Worm (Caenorhabditis elegans) whole organism, young adult: ENCODE data around the gene Y42H9AR.4.

ENCODE experiments used
- B0035.1 ChIP-seq: sonication (generic microtip); optimal IDR thresholded peaks from 2 replicates; lab custom pipeline; 2016; ENCODE audit warnings: missing genetic modification characterization, mild to moderate bottlenecking, missing compliant biosample characterization, missing genotype, missing genetic modification reagents
- F39B2.1 ChIP-seq: fragments of 200-800 bp; sonication (Bioruptor generic); IDR thresholded peaks from 2 replicates; pipeline ENCODE4 v1.3.6; 2022; ENCODE audit warnings: missing genetic modification reagents, missing genetic modification characterization, missing compliant biosample characterization
- K11D2.4 ChIP-seq: fragments of 200-800 bp; sonication (Bioruptor generic); IDR thresholded peaks from 2 replicates; pipeline ENCODE4 v1.3.6; 2022; ENCODE audit warnings: missing genetic modification reagents, missing genetic modification characterization, missing compliant biosample characterization
- ama-1 ChIP-seq, 3 experiments: fragments of 150-350 bp in 1 of 3; sonication (generic microtip) in 2 of 3; optimal IDR thresholded peaks; 2 replicates each; lab custom pipeline; 2014 to 2018; ENCODE audit warnings: missing biosample characterization in 2 of 3, missing genetic modification characterization in 2 of 3, missing genetic modification reagents in 2 of 3
- atf-7 ChIP-seq: sonication (generic microtip); optimal IDR thresholded peaks from 2 replicates; lab custom pipeline; 2017; ENCODE audit warnings: mild to moderate bottlenecking, missing genetic modification characterization, missing compliant biosample characterization
- attf-6 ChIP-seq: fragments of 200-800 bp; sonication (Bioruptor generic); IDR thresholded peaks from 2 replicates; pipeline ENCODE4 v1.3.6; 2022; ENCODE audit warnings: missing genetic modification reagents, missing genetic modification characterization, missing compliant biosample characterization
- egrh-3 ChIP-seq: fragments of 200-800 bp; sonication (Bioruptor generic); IDR thresholded peaks from 2 replicates; pipeline ENCODE4 v1.3.6; 2022; ENCODE audit warnings: missing genetic modification reagents, missing genetic modification characterization, missing compliant biosample characterization
- lin-35 ChIP-seq, 3 experiments: fragments of 150-350 bp in 2 of 3; sonication (generic microtip) in 1 of 3; optimal IDR thresholded peaks; 2 replicates each; lab custom pipeline; 2014 to 2018; ENCODE audit warnings: missing biosample characterization in 3 of 3, missing genetic modification characterization in 3 of 3, missing genetic modification reagents in 3 of 3
- snpc-1.1 ChIP-seq: sonication (generic microtip); optimal IDR thresholded peaks from 2 replicates; lab custom pipeline; 2017; ENCODE audit warnings: missing genetic modification characterization, mild to moderate bottlenecking, missing compliant biosample characterization, antibody characterized with exemption, moderate library complexity, missing genotype, missing genetic modification reagents; ENCODE audit not compliant: insufficient read depth
- snpc-4 ChIP-seq, 5 experiments: fragments of 150-350 bp in 1 of 5; sonication (generic microtip) in 4 of 5; optimal IDR thresholded peaks; 2 replicates each; lab custom pipeline; 2014 to 2018; ENCODE audit warnings: missing genetic modification characterization in 5 of 5, missing biosample characterization in 3 of 5, antibody characterized with exemption in 2 of 5, mild to moderate bottlenecking in 2 of 5, missing compliant biosample characterization in 2 of 5, missing genotype in 2 of 5, moderate library complexity in 2 of 5, missing genetic modification reagents in 1 of 5

ce11 chrIV:8107502-8107901 is 4.5 kb downstream of the Y42H9AR.4 start, which contains the start of gene rabs-5:
- no peak for TF ChIP-seq lin-35 (GFP tag; optimal IDR thresholded peaks at IDR 0.05; lab: Kevin White, UChicago)
- TF ChIP-seq snpc-1.1 (tag; lab: Kevin White, UChicago), result no peak
- TF ChIP-seq F39B2.1 (GFP tag; lab: Robert Waterston, UW), result no peak
- TF ChIP-seq egrh-3, result no peak
- no peak for TF ChIP-seq atf-7
- TF ChIP-seq K11D2.4 (GFP tag; lab: Robert Waterston, UW), result no peak
- TF ChIP-seq ama-1 (optimal IDR thresholded peaks at IDR 0.05; lab: Kevin White, UChicago), result no peak
- no peak for TF ChIP-seq ama-1 (GFP tag; optimal IDR thresholded peaks at IDR 0.05; lab: Kevin White, UChicago)
- no peak for TF ChIP-seq B0035.1
- no peak for TF ChIP-seq attf-6 (GFP tag; lab: Robert Waterston, UW)
- TF ChIP-seq snpc-4 (GFP tag; optimal IDR thresholded peaks at IDR 0.05; lab: Kevin White, UChicago), result no peak
- TF ChIP-seq snpc-4 (tag; optimal IDR thresholded peaks at IDR 0.05; lab: Kevin White, UChicago), result no peak
